Worm (Caenorhabditis elegans) whole organism, L1 larva: ENCODE results near the gene srbc-2.

Experiments
- C04F5.9 ChIP-seq: sonication (generic microtip); optimal IDR thresholded peaks from 2 replicates; lab custom pipeline; 2016; ENCODE audit warnings: missing genetic modification characterization, missing compliant biosample characterization
- Y116A8C.19 ChIP-seq: sonication (generic microtip); optimal IDR thresholded peaks from 2 replicates; lab custom pipeline; 2016; ENCODE audit warnings: missing compliant biosample characterization, missing genetic modification characterization, borderline replicate concordance
- aha-1 ChIP-seq: fragments of 150-350 bp; optimal IDR thresholded peaks from 2 replicates; lab custom pipeline; 2014; ENCODE audit warnings: missing biosample characterization, missing genetic modification characterization
- alr-1 ChIP-seq: fragments of 200-800 bp; sonication (Bioruptor generic); optimal IDR thresholded peaks from 2 replicates; lab custom pipeline; 2018; ENCODE audit warnings: borderline replicate concordance, mild to moderate bottlenecking, missing genetic modification characterization, missing compliant biosample characterization
- aly-2 ChIP-seq: fragments of 150-350 bp; optimal IDR thresholded peaks from 2 replicates; lab custom pipeline; 2014; ENCODE audit warnings: missing biosample characterization, missing genetic modification characterization
- blmp-1 ChIP-seq: fragments of 150-350 bp; optimal IDR thresholded peaks from 2 replicates; lab custom pipeline; 2014; ENCODE audit warnings: missing biosample characterization, missing genetic modification characterization
- ceh-63 ChIP-seq: fragments of 200-800 bp; sonication (Bioruptor generic); optimal IDR thresholded peaks from 2 replicates; lab custom pipeline; 2018; ENCODE audit warnings: mild to moderate bottlenecking, missing genetic modification characterization, missing compliant biosample characterization
- ceh-82 ChIP-seq, 3 experiments: fragments of 150-350 bp in 1 of 3; sonication (generic microtip) in 2 of 3; optimal IDR thresholded peaks; 2 replicates each; lab custom pipeline; 2014 to 2017; ENCODE audit warnings: missing biosample characterization in 3 of 3, missing genetic modification characterization in 3 of 3
- ceh-90 ChIP-seq: sonication (generic microtip); optimal IDR thresholded peaks from 2 replicates; lab custom pipeline; 2016; ENCODE audit warnings: missing genetic modification characterization, missing compliant biosample characterization
- dpl-1 ChIP-seq, 3 experiments: fragments of 150-350 bp in 2 of 3; sonication (generic microtip) in 1 of 3; optimal IDR thresholded peaks; 2 replicates each; lab custom pipeline; 2014 to 2017; ENCODE audit warnings: missing biosample characterization in 3 of 3, missing genetic modification characterization in 3 of 3, missing genetic modification reagents in 3 of 3
- dsc-1 ChIP-seq: sonication (generic microtip); optimal IDR thresholded peaks from 2 replicates; lab custom pipeline; 2016; ENCODE audit warnings: mild to moderate bottlenecking, missing genetic modification characterization, missing compliant biosample characterization
- efl-1 ChIP-seq, 4 experiments: fragments of 150-350 bp; optimal IDR thresholded peaks in 3 of 4; peaks in 1 of 4; 1 replicate in 1 of 4; 2 replicates in 3 of 4; lab custom pipeline; 2014; ENCODE audit warnings: missing biosample characterization in 2 of 4, missing genetic modification characterization in 2 of 4, missing genetic modification reagents in 2 of 4
- efl-3 ChIP-seq: fragments of 200-800 bp; sonication (Bioruptor generic); optimal IDR thresholded peaks from 2 replicates; lab custom pipeline; 2018; ENCODE audit warnings: mild to moderate bottlenecking, missing genetic modification characterization, missing compliant biosample characterization
- egl-27 ChIP-seq, 2 experiments: fragments of 150-350 bp in 1 of 2; sonication (generic microtip); optimal IDR thresholded peaks; 3 replicates each; lab custom pipeline; 2017 to 2018; ENCODE audit warnings: missing biosample characterization in 2 of 2, missing genetic modification characterization in 2 of 2, missing genetic modification reagents in 2 of 2
- elt-3 ChIP-seq, 6 experiments: fragments of 150-350 bp in 1 of 6; sonication (generic microtip); optimal IDR thresholded peaks; 2 replicates each; lab custom pipeline; 2017 to 2018; ENCODE audit warnings: missing biosample characterization in 6 of 6, missing genetic modification characterization in 6 of 6, inconsistent platforms in 1 of 6
- ets-5 ChIP-seq: fragments of 200-800 bp; sonication (Bioruptor generic); IDR thresholded peaks from 2 replicates; pipeline ENCODE4 v1.3.6; 2022; ENCODE audit warnings: missing genetic modification characterization, missing compliant biosample characterization
- fos-1 ChIP-seq: fragments of 150-350 bp; optimal IDR thresholded peaks from 2 replicates; lab custom pipeline; 2014; ENCODE audit warnings: missing biosample characterization, missing genetic modification characterization
- grh-1 ChIP-seq: fragments of 200-800 bp; sonication (Bioruptor generic); IDR thresholded peaks from 2 replicates; pipeline ENCODE4 v1.3.6; 2022; ENCODE audit warnings: missing genetic modification reagents, missing genetic modification characterization, missing compliant biosample characterization
- hlh-17 ChIP-seq: fragments of 200-800 bp; sonication (Bioruptor generic); optimal IDR thresholded peaks from 2 replicates; lab custom pipeline; 2018; ENCODE audit warnings: missing genetic modification characterization, mild to moderate bottlenecking, missing compliant biosample characterization, moderate library complexity, borderline replicate concordance
- hlh-4 ChIP-seq: sonication (generic microtip); optimal IDR thresholded peaks from 2 replicates; lab custom pipeline; 2016; ENCODE audit warnings: mild to moderate bottlenecking, missing genetic modification characterization, missing compliant biosample characterization
- irx-1 ChIP-seq: sonication (generic microtip); optimal IDR thresholded peaks from 2 replicates; lab custom pipeline; 2016; ENCODE audit warnings: missing genetic modification characterization, missing compliant biosample characterization
- jun-1 ChIP-seq: fragments of 150-350 bp; optimal IDR thresholded peaks from 2 replicates; lab custom pipeline; 2014; ENCODE audit warnings: missing biosample characterization, missing genetic modification reagents, missing genetic modification characterization
- lin-13 ChIP-seq: fragments of 150-350 bp; optimal IDR thresholded peaks from 2 replicates; lab custom pipeline; 2014; ENCODE audit warnings: missing biosample characterization, missing genetic modification reagents, missing genetic modification characterization
- lin-14 ChIP-seq: fragments of 200-800 bp; sonication (Bioruptor generic); optimal IDR thresholded peaks from 2 replicates; lab custom pipeline; 2018; ENCODE audit warnings: mild to moderate bottlenecking, missing genetic modification characterization, moderate library complexity, missing compliant biosample characterization
- lin-15B ChIP-seq: fragments of 150-350 bp; sonication (generic microtip); optimal IDR thresholded peaks from 3 replicates; lab custom pipeline; 2014; ENCODE audit warnings: missing biosample characterization, missing genetic modification characterization
- lin-39 ChIP-seq: fragments of 150-350 bp; optimal IDR thresholded peaks from 2 replicates; lab custom pipeline; 2014; ENCODE audit warnings: missing biosample characterization, missing genetic modification reagents, missing genetic modification characterization
- lir-3 ChIP-seq: sonication (generic microtip); optimal IDR thresholded peaks from 2 replicates; lab custom pipeline; 2016; ENCODE audit warnings: mild to moderate bottlenecking, missing genetic modification characterization, moderate library complexity, missing compliant biosample characterization; ENCODE audit not compliant: poor library complexity
- mef-2 ChIP-seq: fragments of 150-350 bp; optimal IDR thresholded peaks from 2 replicates; lab custom pipeline; 2014; ENCODE audit warnings: missing biosample characterization, missing genetic modification characterization
- mep-1 ChIP-seq: fragments of 150-350 bp; optimal IDR thresholded peaks from 2 replicates; lab custom pipeline; 2014; ENCODE audit warnings: missing biosample characterization, missing genetic modification characterization
- nhr-11 ChIP-seq: fragments of 150-350 bp; optimal IDR thresholded peaks from 2 replicates; lab custom pipeline; 2014; ENCODE audit warnings: missing biosample characterization, missing genetic modification characterization
- nhr-237 ChIP-seq: fragments of 150-350 bp; optimal IDR thresholded peaks from 2 replicates; lab custom pipeline; 2014; ENCODE audit warnings: missing biosample characterization, missing genetic modification characterization
- nhr-71 ChIP-seq: sonication (generic microtip); optimal IDR thresholded peaks from 2 replicates; lab custom pipeline; 2016; ENCODE audit warnings: mild to moderate bottlenecking, missing genetic modification characterization, moderate library complexity, missing compliant biosample characterization
- nhr-76 ChIP-seq: sonication (generic microtip); optimal IDR thresholded peaks from 2 replicates; lab custom pipeline; 2017; ENCODE audit warnings: missing biosample characterization, missing genetic modification characterization
- nhr-84 ChIP-seq: sonication (generic microtip); optimal IDR thresholded peaks from 2 replicates; lab custom pipeline; 2017; ENCODE audit warnings: missing biosample characterization, missing genetic modification characterization
- nhr-90 ChIP-seq: sonication (generic microtip); optimal IDR thresholded peaks from 2 replicates; lab custom pipeline; 2016; ENCODE audit warnings: mild to moderate bottlenecking, missing genetic modification characterization, missing compliant biosample characterization; ENCODE audit not compliant: poor library complexity
- pax-3 ChIP-seq: fragments of 200-800 bp; sonication (Bioruptor generic); optimal IDR thresholded peaks from 2 replicates; lab custom pipeline; 2018; ENCODE audit warnings: mild to moderate bottlenecking, missing genetic modification characterization, moderate library complexity, missing compliant biosample characterization
- pqm-1 ChIP-seq: sonication (generic microtip); optimal IDR thresholded peaks from 3 replicates; lab custom pipeline; 2017; ENCODE audit warnings: missing biosample characterization, missing genetic modification characterization
- rnt-1 ChIP-seq: sonication (generic microtip); optimal IDR thresholded peaks from 2 replicates; lab custom pipeline; 2016; ENCODE audit warnings: mild to moderate bottlenecking, missing genetic modification characterization, moderate library complexity, missing compliant biosample characterization
- skn-1 ChIP-seq: fragments of 150-350 bp; optimal IDR thresholded peaks from 2 replicates; lab custom pipeline; 2014; ENCODE audit warnings: missing biosample characterization, missing genetic modification characterization
- snpc-4 ChIP-seq: fragments of 150-350 bp; optimal IDR thresholded peaks from 2 replicates; lab custom pipeline; 2014; ENCODE audit warnings: missing biosample characterization, missing genetic modification characterization
- snu-23 ChIP-seq: sonication (generic microtip); optimal IDR thresholded peaks from 2 replicates; lab custom pipeline; 2016; ENCODE audit warnings: missing genetic modification characterization, missing compliant biosample characterization
- sox-4 ChIP-seq: sonication (generic microtip); optimal IDR thresholded peaks from 2 replicates; lab custom pipeline; 2016; ENCODE audit warnings: missing genetic modification characterization, missing compliant biosample characterization
- sptf-1 ChIP-seq: fragments of 150-350 bp; optimal IDR thresholded peaks from 2 replicates; lab custom pipeline; 2014; ENCODE audit warnings: missing biosample characterization, missing genetic modification characterization
- sup-37 ChIP-seq: fragments of 200-800 bp; sonication (Bioruptor generic); optimal IDR thresholded peaks from 2 replicates; lab custom pipeline; 2018; ENCODE audit warnings: mild to moderate bottlenecking, missing genetic modification characterization, missing compliant biosample characterization
- swsn-7 ChIP-seq: sonication (generic microtip); optimal IDR thresholded peaks from 2 replicates; lab custom pipeline; 2016; ENCODE audit warnings: missing genetic modification characterization, missing compliant biosample characterization
- unc-62 ChIP-seq: fragments of 150-350 bp; optimal IDR thresholded peaks from 2 replicates; lab custom pipeline; 2014; ENCODE audit warnings: missing biosample characterization, missing genetic modification reagents, missing genetic modification characterization
- unc-98 ChIP-seq: fragments of 200-800 bp; sonication (Bioruptor generic); IDR thresholded peaks from 2 replicates; pipeline ENCODE4 v1.3.6; 2022; ENCODE audit warnings: missing genetic modification characterization, missing compliant biosample characterization
- vab-15 ChIP-seq: sonication (generic microtip); optimal IDR thresholded peaks from 2 replicates; lab custom pipeline; 2017; ENCODE audit warnings: missing genotype, mild to moderate bottlenecking, missing genetic modification characterization, missing compliant biosample characterization
- xbp-1 ChIP-seq: sonication (generic microtip); optimal IDR thresholded peaks from 2 replicates; lab custom pipeline; 2016; ENCODE audit warnings: missing genetic modification characterization, missing compliant biosample characterization
- zip-4 ChIP-seq: fragments of 200-800 bp; sonication (Bioruptor generic); optimal IDR thresholded peaks from 2 replicates; lab custom pipeline; 2018; ENCODE audit warnings: mild to moderate bottlenecking, missing genetic modification characterization, moderate library complexity, missing compliant biosample characterization

srbc-2 gene

DNA sequence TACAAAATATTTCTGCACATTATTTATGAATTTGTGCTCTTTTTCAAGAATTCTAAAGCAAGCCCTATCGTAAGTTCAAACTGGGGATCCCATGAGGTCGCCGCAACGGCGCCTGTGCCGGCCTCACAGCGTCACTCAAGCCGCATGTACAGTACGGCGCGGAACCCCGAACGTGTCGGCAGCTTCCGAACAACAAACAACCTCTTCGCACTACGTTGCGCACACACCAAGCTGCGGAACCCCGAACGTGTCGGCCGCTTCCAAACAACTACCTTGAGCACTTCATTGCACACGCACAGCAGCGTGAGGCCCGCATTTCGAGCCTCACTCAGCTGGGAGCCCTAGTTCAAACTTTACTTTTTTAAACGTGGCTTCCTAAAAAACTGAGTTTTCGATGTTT is 17.2 kb upstream of the srbc-2 start:
- TF ChIP-seq egl-27 (tag; optimal IDR thresholded peaks at IDR 0.05; lab: Kevin White, UChicago) (no peak), efl-1 (optimal IDR thresholded peaks at IDR 0.05; lab: Kevin White, UChicago) (no peak), efl-1 (GFP tag; optimal IDR thresholded peaks at IDR 0.05 in 1 of 2; lab: Kevin White, UChicago) (peak in 1 of 2 experiments; percentile 62)

DNA sequence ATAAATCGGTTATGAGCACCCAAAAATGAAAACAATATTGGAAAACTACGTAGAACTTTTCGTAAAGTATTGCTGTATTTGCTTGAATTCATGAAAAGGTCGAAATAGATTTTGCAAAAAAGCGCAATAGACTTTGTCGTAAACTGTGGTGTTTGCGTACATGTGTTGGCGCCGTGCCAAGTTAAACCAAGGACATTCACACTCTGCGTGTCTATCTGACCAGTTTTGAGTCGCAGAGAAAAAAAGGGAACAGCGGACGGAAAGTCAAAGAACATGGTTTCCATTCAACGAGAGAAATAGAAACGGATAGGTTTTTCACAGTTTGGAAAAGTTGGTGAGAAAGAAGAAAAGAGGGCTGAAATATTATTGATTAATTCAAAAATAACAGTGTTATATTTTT is 14.1 kb upstream of the srbc-2 start:
- TF ChIP-seq vab-15: no peak
- TF ChIP-seq nhr-71 (tag; lab: Kevin White, UChicago): peak; percentile 91
- no peak for TF ChIP-seq nhr-76 (tag; lab: Kevin White, UChicago)
- TF ChIP-seq dpl-1 (GFP tag; optimal IDR thresholded peaks at IDR 0.05; lab: Kevin White, UChicago): peak; percentile 60 to 81 (median 76)
- no peak for TF ChIP-seq sptf-1 (tag; lab: Kevin White, UChicago)
- peak; percentile 43 for TF ChIP-seq fos-1 (tag; lab: Kevin White, UChicago)
- no peak for TF ChIP-seq Y116A8C.19 (tag; lab: Kevin White, UChicago)
- no peak for TF ChIP-seq pax-3 (tag; lab: Kevin White, UChicago)
- peak; percentile 17 for TF ChIP-seq dsc-1 (tag; lab: Kevin White, UChicago)
- peak; percentile 76 to 82 for TF ChIP-seq efl-1 (optimal IDR thresholded peaks at IDR 0.05; lab: Kevin White, UChicago)
- TF ChIP-seq efl-1 (GFP tag; optimal IDR thresholded peaks at IDR 0.05 in 1 of 2; lab: Kevin White, UChicago): peak; percentile 68 to 94
- TF ChIP-seq sox-4 (tag; lab: Kevin White, UChicago): no peak
- TF ChIP-seq zip-4 (GFP tag; lab: Kevin White, UChicago): no peak
- peak; percentile 55 for TF ChIP-seq irx-1 (tag; lab: Kevin White, UChicago)
- peak; percentile 73 for TF ChIP-seq skn-1 (tag; lab: Kevin White, UChicago)
- TF ChIP-seq lin-13 (GFP tag; lab: Kevin White, UChicago): peak; percentile 73
- TF ChIP-seq alr-1 (tag; lab: Kevin White, UChicago): no peak
- no peak for TF ChIP-seq ets-5 (GFP tag; lab: Robert Waterston, UW)
- TF ChIP-seq snu-23 (GFP tag; lab: Kevin White, UChicago): peak; percentile 89
- TF ChIP-seq nhr-90: peak; percentile 81
- TF ChIP-seq rnt-1 (tag; lab: Kevin White, UChicago): peak; percentile 85
- no peak for TF ChIP-seq unc-62 (GFP tag; lab: Kevin White, UChicago)
- TF ChIP-seq grh-1 (GFP tag; lab: Robert Waterston, UW): peak; percentile 95
- no peak for TF ChIP-seq pqm-1 (tag; lab: Kevin White, UChicago)
- peak; percentile 90 for TF ChIP-seq blmp-1
- TF ChIP-seq ceh-82 (tag; optimal IDR thresholded peaks at IDR 0.05; lab: Kevin White, UChicago): peak; percentile 27 to 63 (median 28)
- peak in 3 of 6 experiments; percentile 5 to 87 (median 84) for TF ChIP-seq elt-3 (tag; optimal IDR thresholded peaks at IDR 0.05; lab: Kevin White, UChicago)
- no peak for TF ChIP-seq aly-2
- TF ChIP-seq ceh-63 (GFP tag; lab: Kevin White, UChicago): no peak
- TF ChIP-seq mep-1: peak; percentile 91
- TF ChIP-seq efl-3 (GFP tag; lab: Kevin White, UChicago): no peak
- no peak for TF ChIP-seq lin-15B (tag; lab: Kevin White, UChicago)
- peak; percentile 19 for TF ChIP-seq lir-3 (tag; lab: Kevin White, UChicago)
- peak; percentile 67 for TF ChIP-seq nhr-237 (tag; lab: Kevin White, UChicago)
- TF ChIP-seq aha-1 (tag; lab: Kevin White, UChicago): no peak
- TF ChIP-seq unc-98 (GFP tag; lab: Robert Waterston, UW): no peak
- peak; percentile 50 for TF ChIP-seq xbp-1 (tag; lab: Kevin White, UChicago)
- TF ChIP-seq swsn-7 (tag; lab: Kevin White, UChicago): peak; percentile 68
- TF ChIP-seq C04F5.9: no peak
- no peak for TF ChIP-seq sup-37 (GFP tag; lab: Kevin White, UChicago)
- no peak for TF ChIP-seq ceh-90
- TF ChIP-seq nhr-84 (tag; lab: Kevin White, UChicago): no peak
- TF ChIP-seq snpc-4 (tag; lab: Kevin White, UChicago): peak; percentile 43
- peak; percentile 99 for TF ChIP-seq lin-14
- TF ChIP-seq hlh-4 (tag; lab: Kevin White, UChicago): no peak
- no peak for TF ChIP-seq nhr-11 (tag; lab: Kevin White, UChicago)
- peak; percentile 66 for TF ChIP-seq jun-1 (tag; lab: Kevin White, UChicago)
- no peak for TF ChIP-seq mef-2 (tag; lab: Kevin White, UChicago)
- no peak for TF ChIP-seq lin-39 (tag; lab: Kevin White, UChicago)
- TF ChIP-seq hlh-17 (GFP tag; lab: Kevin White, UChicago): no peak
